Fruit fly (Drosophila melanogaster) whole organism, wandering third instar larva: ENCODE data around the gene Ide.

ENCODE experiments used
- CG32264 ChIP-seq: fragments of 200-800 bp; sonication (Bioruptor generic); optimal IDR thresholded peaks from 2 replicates; lab custom pipeline; 2016; ENCODE audit warnings: missing biosample characterization, missing genetic modification characterization
- CG9705 ChIP-seq: fragments of 200-800 bp; sonication (Bioruptor generic); optimal IDR thresholded peaks from 2 replicates; lab custom pipeline; 2018; ENCODE audit warnings: missing biosample characterization, mild to moderate bottlenecking, missing genetic modification characterization
- CrebA ChIP-seq: fragments of 200-800 bp; sonication (Bioruptor generic); optimal IDR thresholded peaks from 2 replicates; lab custom pipeline; 2016; ENCODE audit warnings: missing biosample characterization, mild to moderate bottlenecking, missing genetic modification characterization, borderline replicate concordance
- Dif ChIP-seq: fragments of 200-275, 200-300 bp; sonication (Bioruptor generic); optimal IDR thresholded peaks from 2 replicates; lab custom pipeline; 2018; ENCODE audit warnings: missing biosample characterization, missing genetic modification characterization; ENCODE audit not compliant: partially characterized antibody
- GATAd ChIP-seq: sonication (Bioruptor generic); optimal IDR thresholded peaks from 2 replicates; lab custom pipeline; 2016; ENCODE audit warnings: missing biosample characterization, missing genetic modification characterization
- HLH106 ChIP-seq: fragments of 200-800 bp; optimal IDR thresholded peaks from 3 replicates; lab custom pipeline; 2019; ENCODE audit warnings: missing biosample characterization, mild to moderate bottlenecking, missing genetic modification characterization, moderate library complexity
- Hnf4 ChIP-seq: fragments of 200-800 bp; sonication (Bioruptor generic); optimal IDR thresholded peaks from 2 replicates; lab custom pipeline; 2016; ENCODE audit warnings: missing biosample characterization, mild to moderate bottlenecking, missing genetic modification characterization
- Hr78 ChIP-seq: fragments of >200 bp; optimal IDR thresholded peaks from 2 replicates; lab custom pipeline; 2017; ENCODE audit warnings: missing biosample characterization, missing genetic modification characterization
- Hr83 ChIP-seq: fragments of 200-300 bp; sonication (Bioruptor generic); optimal IDR thresholded peaks from 2 replicates; lab custom pipeline; 2016; ENCODE audit warnings: missing biosample characterization, mild to moderate bottlenecking, missing genetic modification characterization, moderate library complexity; ENCODE audit not compliant: poor library complexity, severe bottlenecking
- Jra ChIP-seq: sonication (Bioruptor generic); optimal IDR thresholded peaks from 2 replicates; lab custom pipeline; 2016; ENCODE audit warnings: missing biosample characterization, missing genetic modification characterization
- Myc ChIP-seq: fragments of >200 bp; optimal IDR thresholded peaks from 2 replicates; lab custom pipeline; 2017
- N ChIP-seq: fragments of >200 bp; optimal IDR thresholded peaks from 2 replicates; lab custom pipeline; 2018; ENCODE audit warnings: missing biosample characterization, missing external identifiers, missing genetic modification characterization
- OdsH ChIP-seq: fragments of 200-800 bp; sonication (Bioruptor generic); optimal IDR thresholded peaks from 2 replicates; lab custom pipeline; 2016; ENCODE audit warnings: missing biosample characterization, mild to moderate bottlenecking, missing genetic modification characterization
- Rel ChIP-seq, 2 experiments: fragments of 200-800 bp; sonication (Bioruptor generic) in 1 of 2; optimal IDR thresholded peaks; 2 replicates in 1 of 2; 3 replicates in 1 of 2; lab custom pipeline; 2016 to 2019; ENCODE audit warnings: mild to moderate bottlenecking in 2 of 2, missing biosample characterization in 2 of 2, missing genetic modification characterization in 2 of 2, moderate library complexity in 1 of 2
- Sp1 ChIP-seq: fragments of 200-800 bp; sonication (Bioruptor generic); optimal IDR thresholded peaks from 3 replicates; lab custom pipeline; 2019; ENCODE audit warnings: missing biosample characterization, mild to moderate bottlenecking, missing genetic modification characterization, moderate library complexity
- Vsx2 ChIP-seq: fragments of 200-300, 225-300 bp; sonication (Bioruptor generic); optimal IDR thresholded peaks from 2 replicates; lab custom pipeline; 2018; ENCODE audit warnings: missing biosample characterization, missing genetic modification characterization; ENCODE audit not compliant: partially characterized antibody
- brk ChIP-seq: fragments of 200-800 bp; sonication (Bioruptor generic); optimal IDR thresholded peaks from 2 replicates; lab custom pipeline; 2016; ENCODE audit warnings: missing biosample characterization, mild to moderate bottlenecking, missing genetic modification characterization
- dl ChIP-seq, 2 experiments: fragments of 175-275, 200-275 bp in 1 of 2; fragments of 200-275 bp in 1 of 2; sonication (Bioruptor generic); optimal IDR thresholded peaks; lab custom pipeline; 2018; ENCODE audit warnings: mild to moderate bottlenecking in 2 of 2, missing biosample characterization in 2 of 2, missing genetic modification characterization in 2 of 2, moderate library complexity in 2 of 2; ENCODE audit not compliant: partially characterized antibody in 2 of 2, insufficient read depth in 1 of 2
- dmrt93B ChIP-seq: fragments of 200-800 bp; sonication (Bioruptor generic); optimal IDR thresholded peaks from 2 replicates; lab custom pipeline; 2018; ENCODE audit warnings: missing biosample characterization, mild to moderate bottlenecking, missing genetic modification characterization
- dsf ChIP-seq: sonication (Bioruptor generic); optimal IDR thresholded peaks from 2 replicates; lab custom pipeline; 2016; ENCODE audit warnings: missing biosample characterization, missing genetic modification characterization, borderline replicate concordance
- ey ChIP-seq: fragments of 200-800 bp; sonication (Bioruptor generic); optimal IDR thresholded peaks from 2 replicates; lab custom pipeline; 2016; ENCODE audit warnings: missing biosample characterization, missing genetic modification characterization
- foxo ChIP-seq, 2 experiments: fragments of 200-800 bp; sonication (Bioruptor generic); optimal IDR thresholded peaks; 2 replicates in 1 of 2; 3 replicates in 1 of 2; lab custom pipeline; 2016 to 2017; ENCODE audit warnings: missing biosample characterization in 2 of 2, missing genetic modification characterization in 2 of 2
- h ChIP-seq: fragments of 200-800 bp; sonication (Bioruptor generic); optimal IDR thresholded peaks from 3 replicates; lab custom pipeline; 2016; ENCODE audit warnings: missing biosample characterization, mild to moderate bottlenecking, missing genetic modification characterization
- jim ChIP-seq: fragments of 175-275, 200-325 bp; sonication (Bioruptor generic); optimal IDR thresholded peaks from 2 replicates; lab custom pipeline; 2016; ENCODE audit warnings: missing biosample characterization, mild to moderate bottlenecking, missing genetic modification characterization
- lola ChIP-seq: fragments of >200 bp; optimal IDR thresholded peaks from 2 replicates; lab custom pipeline; 2017; ENCODE audit warnings: missing biosample characterization, missing genetic modification characterization
- pan ChIP-seq: fragments of >200 bp; optimal IDR thresholded peaks from 2 replicates; lab custom pipeline; 2017
- psq ChIP-seq: fragments of 200-800 bp; sonication (Bioruptor generic); optimal IDR thresholded peaks from 3 replicates; lab custom pipeline; 2017; ENCODE audit warnings: missing biosample characterization, mild to moderate bottlenecking, missing genetic modification characterization, moderate library complexity
- rgr ChIP-seq: fragments of 200-800 bp; sonication (Bioruptor generic); optimal IDR thresholded peaks from 3 replicates; lab custom pipeline; 2016; ENCODE audit warnings: missing biosample characterization, mild to moderate bottlenecking, missing genetic modification characterization
- sage ChIP-seq: fragments of 200-800 bp; sonication (Bioruptor generic); optimal IDR thresholded peaks from 2 replicates; lab custom pipeline; 2016; ENCODE audit warnings: missing biosample characterization, mild to moderate bottlenecking, missing genetic modification characterization
- sv ChIP-seq: fragments of 200-800 bp; sonication (Bioruptor generic); optimal IDR thresholded peaks from 3 replicates; lab custom pipeline; 2016; ENCODE audit warnings: missing biosample characterization, missing genetic modification characterization
- tai ChIP-seq: sonication (Bioruptor generic); optimal IDR thresholded peaks from 2 replicates; lab custom pipeline; 2016; ENCODE audit warnings: missing biosample characterization, missing genetic modification characterization
- usp ChIP-seq: fragments of >200 bp; optimal IDR thresholded peaks from 2 replicates; lab custom pipeline; 2017; ENCODE audit warnings: missing biosample characterization, missing genetic modification characterization
- woc ChIP-seq: sonication (Bioruptor generic); optimal IDR thresholded peaks from 2 replicates; lab custom pipeline; 2016; ENCODE audit warnings: missing biosample characterization, mild to moderate bottlenecking, missing genetic modification characterization

The Ide gene

DNA sequence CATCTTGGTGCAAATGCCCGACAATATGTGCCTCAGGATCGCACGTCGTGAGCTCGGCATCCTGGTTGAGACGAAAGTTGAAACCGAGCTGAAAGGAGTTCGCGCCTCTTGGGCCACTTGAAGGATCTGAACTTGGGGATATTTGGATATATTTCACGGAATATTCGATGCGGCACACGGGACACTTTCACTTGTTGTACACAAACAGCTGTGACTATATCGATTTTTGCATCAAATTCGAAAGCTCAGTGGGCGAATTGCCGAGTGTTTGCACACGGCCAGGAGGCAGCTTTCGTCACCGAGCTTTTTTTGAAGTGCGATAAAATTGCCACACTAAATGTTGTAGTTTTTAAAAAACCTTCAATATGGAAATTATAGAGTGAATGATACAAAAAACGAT, 34.6 kb upstream of the Ide start, which contains the start of gene CG13248:
Gene CG13248 (minus strand): TSS at position 222 of the 400 bp plus-strand sequence.
- no peak for TF ChIP-seq psq (GFP tag; lab: Kevin White, UChicago)
- no peak for TF ChIP-seq sage (GFP tag; lab: Kevin White, UChicago)
- TF ChIP-seq dl (GFP tag; optimal IDR thresholded peaks at IDR 0.05; lab: Kevin White, UChicago; ENCODE audit: insufficient read depth in 1 of 2, partially characterized antibody in 2 of 2), result no peak
- no peak for TF ChIP-seq sv (GFP tag; lab: Kevin White, UChicago)
- no peak for TF ChIP-seq h (GFP tag; lab: Kevin White, UChicago)
- no peak for TF ChIP-seq woc
- no peak for TF ChIP-seq usp (GFP tag; lab: Kevin White, UChicago)
- no peak for TF ChIP-seq CG32264 (GFP tag; lab: Kevin White, UChicago)
- no peak for TF ChIP-seq Dif (GFP tag; lab: Kevin White, UChicago)
- TF ChIP-seq Jra, result no peak
- TF ChIP-seq N, result no peak
- no peak for TF ChIP-seq Hnf4 (GFP tag; lab: Kevin White, UChicago)
- no peak for TF ChIP-seq jim (GFP tag; lab: Kevin White, UChicago)
- TF ChIP-seq CG9705 (GFP tag; lab: Kevin White, UChicago), result no peak
- no peak for TF ChIP-seq Rel (GFP tag; optimal IDR thresholded peaks at IDR 0.05; lab: Kevin White, UChicago)
- no peak for TF ChIP-seq Rel (tag; optimal IDR thresholded peaks at IDR 0.05; lab: Kevin White, UChicago)
- TF ChIP-seq dmrt93B (GFP tag; lab: Kevin White, UChicago), result no peak
- TF ChIP-seq CrebA (GFP tag; lab: Kevin White, UChicago), result no peak
- no peak for TF ChIP-seq Sp1
- TF ChIP-seq Myc (lab: Kevin White, UChicago), result no peak
- no peak for TF ChIP-seq lola (GFP tag; lab: Kevin White, UChicago)

DNA sequence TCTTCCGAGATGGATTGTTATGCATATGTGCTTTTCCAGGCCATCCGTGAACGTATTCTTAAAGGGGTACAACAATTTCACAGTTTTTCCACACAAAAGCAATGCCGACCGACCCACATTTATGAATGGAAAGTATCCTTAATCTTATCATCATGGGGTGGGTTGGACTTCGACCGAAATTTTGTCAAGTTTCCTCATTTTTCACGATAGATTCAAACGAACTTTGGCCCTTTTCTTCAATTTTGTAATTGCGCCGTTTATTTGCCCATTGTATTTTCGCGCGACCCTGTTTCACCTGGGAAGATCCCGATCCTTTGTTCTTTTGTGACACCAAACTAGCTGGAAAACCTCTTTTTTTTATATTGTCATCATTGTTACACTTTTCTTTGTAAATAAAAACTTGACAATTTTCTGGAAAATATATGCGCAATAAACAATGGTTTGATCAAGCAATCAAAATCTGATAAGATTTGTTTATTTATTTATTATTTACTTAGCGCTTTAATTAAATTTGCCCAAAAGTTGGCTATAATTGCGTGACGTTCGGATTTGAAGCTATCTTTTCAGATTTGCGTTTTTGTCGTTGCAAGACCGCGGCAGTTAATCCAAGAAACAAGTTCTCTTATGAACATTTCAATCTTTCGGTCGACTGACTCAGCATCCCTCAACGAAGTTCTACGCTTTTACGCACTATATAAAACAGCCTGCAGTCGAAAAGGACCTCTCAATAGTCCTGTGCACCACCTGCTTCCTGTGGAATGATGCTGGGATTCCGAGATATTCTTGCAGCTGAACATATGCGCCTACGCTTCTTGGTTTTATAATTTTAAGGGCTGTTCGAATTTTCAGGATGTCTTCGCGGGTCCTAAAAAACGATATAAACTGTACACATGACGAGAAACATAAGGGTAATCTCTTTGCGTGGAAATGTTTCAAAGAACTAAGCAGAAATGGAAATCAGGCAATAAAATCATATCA, 30.6 kb upstream of the Ide start:
- TF ChIP-seq woc (no peak), dsf (GFP tag; lab: Kevin White, UChicago) (no peak), Myc (lab: Kevin White, UChicago) (peak; percentile 66), OdsH (no peak), Sp1 (peak; percentile 14), Hr78 (GFP tag; lab: Kevin White, UChicago) (no peak), Rel (GFP tag; optimal IDR thresholded peaks at IDR 0.05; lab: Kevin White, UChicago) (no peak), Rel (tag; optimal IDR thresholded peaks at IDR 0.05; lab: Kevin White, UChicago) (no peak), ey (GFP tag; lab: Kevin White, UChicago) (no peak), N (peak; percentile 64)

DNA sequence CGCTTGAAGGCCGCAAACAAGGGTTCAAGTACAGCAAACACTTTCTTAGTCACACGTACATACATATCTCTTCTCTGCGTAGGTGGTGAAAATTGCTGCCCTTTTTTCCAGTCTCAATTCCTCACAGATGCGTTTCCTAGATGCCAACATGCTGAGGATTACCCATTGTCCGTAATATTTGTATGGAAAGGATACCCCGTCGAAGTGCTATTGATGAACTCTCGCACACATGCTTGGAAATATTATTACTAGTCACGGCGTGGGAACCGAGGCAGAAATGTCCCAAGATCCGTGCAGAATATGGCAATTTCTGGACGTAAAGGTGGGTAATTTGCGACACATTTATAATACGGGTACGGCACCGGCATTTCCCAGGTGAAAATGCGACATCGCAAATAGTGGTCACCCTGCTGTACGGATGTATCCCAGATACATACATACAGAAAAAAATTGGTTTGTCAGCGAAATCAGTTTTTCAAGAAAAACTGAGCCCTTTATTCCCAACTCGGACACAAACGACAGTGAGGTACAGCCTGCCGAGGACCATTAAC, 29.7 kb upstream of the Ide start:
- TF ChIP-seq dmrt93B (GFP tag; lab: Kevin White, UChicago), result no peak
- TF ChIP-seq HLH106 (tag; lab: Kevin White, UChicago), result no peak
- no peak for TF ChIP-seq psq (GFP tag; lab: Kevin White, UChicago)
- TF ChIP-seq h (GFP tag; lab: Kevin White, UChicago), result no peak
- TF ChIP-seq N, result no peak
- TF ChIP-seq GATAd (GFP tag; lab: Kevin White, UChicago), result no peak
- TF ChIP-seq pan, result no peak
- TF ChIP-seq Vsx2 (GFP tag; lab: Kevin White, UChicago), result no peak
- no peak for TF ChIP-seq ey (GFP tag; lab: Kevin White, UChicago)
- no peak for TF ChIP-seq woc
- TF ChIP-seq Myc (lab: Kevin White, UChicago), result no peak
- TF ChIP-seq, all 38 proteins: peak for 0

DNA sequence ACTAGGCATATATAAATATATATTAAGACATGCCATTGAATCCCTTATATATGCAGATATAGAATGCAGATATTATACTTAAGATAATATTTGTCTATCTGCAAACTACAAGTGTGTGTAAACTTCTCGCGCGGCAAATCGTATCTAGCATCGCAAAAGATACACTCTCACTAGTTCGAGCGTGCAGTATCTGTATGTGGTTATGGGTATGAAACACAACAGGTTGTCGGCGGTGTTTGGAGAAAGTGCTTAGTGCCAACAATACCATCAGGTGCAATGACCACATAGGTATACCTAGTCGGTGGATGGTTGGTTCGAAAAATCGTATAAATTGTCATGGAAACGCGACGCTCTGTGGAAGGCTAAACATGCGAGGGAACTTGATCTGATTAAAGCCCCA, 28.8 kb upstream of the Ide start:
- TF ChIP-seq Rel (GFP tag; optimal IDR thresholded peaks at IDR 0.05; lab: Kevin White, UChicago) (no peak), Rel (tag; optimal IDR thresholded peaks at IDR 0.05; lab: Kevin White, UChicago) (no peak), woc (no peak), tai (GFP tag; lab: Kevin White, UChicago) (no peak), CG9705 (GFP tag; lab: Kevin White, UChicago) (no peak), rgr (GFP tag; lab: Kevin White, UChicago) (no peak), foxo (GFP tag; optimal IDR thresholded peaks at IDR 0.05; lab: Kevin White, UChicago) (no peak), Jra (no peak), Hnf4 (GFP tag; lab: Kevin White, UChicago) (no peak), sage (GFP tag; lab: Kevin White, UChicago) (no peak), Hr83 (GFP tag; lab: Kevin White, UChicago) (no peak), Dif (GFP tag; lab: Kevin White, UChicago) (no peak), HLH106 (tag; lab: Kevin White, UChicago) (no peak), N (no peak), brk (GFP tag; lab: Kevin White, UChicago) (no peak), dmrt93B (GFP tag; lab: Kevin White, UChicago) (no peak), h (GFP tag; lab: Kevin White, UChicago) (no peak)
